Worm (Caenorhabditis elegans): ENCODE measurements around the gene srh-71.

Gene srh-71

DNA sequence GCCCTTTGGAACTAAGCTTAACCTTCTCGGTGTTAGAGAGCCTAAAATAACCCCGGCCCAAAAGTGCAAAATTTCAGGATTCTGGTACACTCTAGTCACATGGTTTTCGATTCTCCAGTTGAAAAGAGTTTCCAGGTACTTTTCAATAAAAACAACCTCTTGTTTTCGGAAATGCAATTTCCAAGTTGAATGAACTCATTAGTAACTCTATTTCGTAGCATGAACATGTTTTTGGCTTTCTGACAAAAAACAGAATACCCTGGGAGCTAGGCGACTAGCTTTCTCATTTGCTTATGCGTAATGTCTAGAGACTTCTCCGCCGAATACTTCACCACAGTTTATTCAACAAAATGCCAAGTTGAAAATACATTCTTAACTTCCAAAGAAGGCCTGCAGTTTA lies at the start of gene srh-71:
Gene srh-71 (plus strand): TSS at position 301 of the 400 bp plus-strand sequence.
- no peak for TF ChIP-seq dao-5 (tag; optimal IDR thresholded peaks at IDR 0.05)
- no peak for TF ChIP-seq W03F9.2 (tag; optimal IDR thresholded peaks at IDR 0.05)
- TF ChIP-seq him-1 (tag; optimal IDR thresholded peaks at IDR 0.05), result no peak

DNA sequence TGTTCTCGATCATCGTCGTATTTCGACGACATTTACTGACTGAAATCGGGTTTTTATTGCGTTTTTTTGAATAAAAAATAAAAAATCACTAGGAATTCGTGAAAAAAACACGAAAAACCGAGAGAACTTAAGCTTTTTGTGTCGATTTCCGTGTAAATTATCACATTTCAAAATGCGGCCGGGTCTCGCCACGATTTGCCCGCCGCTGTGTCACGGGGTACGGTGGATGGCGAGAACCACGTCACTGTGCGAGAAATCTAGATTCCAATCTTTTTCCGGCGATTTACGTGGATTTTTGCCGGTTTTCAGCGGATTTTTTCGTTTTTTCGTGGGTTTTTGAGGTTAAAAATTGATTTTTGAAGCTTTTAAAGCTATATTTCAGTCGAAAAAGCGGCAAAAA lies 46.4 kb upstream of the srh-71 start, which contains the start of gene Y25C1A.8:
Gene Y25C1A.8 (minus strand): TSS at position 45 of the 400 bp plus-strand sequence.
- TF ChIP-seq W03F9.2 (tag; optimal IDR thresholded peaks at IDR 0.05), result peak; percentile 79
- TF ChIP-seq dao-5 (tag; optimal IDR thresholded peaks at IDR 0.05), result no peak
- peak; percentile 70 for TF ChIP-seq him-1 (tag; optimal IDR thresholded peaks at IDR 0.05)

DNA sequence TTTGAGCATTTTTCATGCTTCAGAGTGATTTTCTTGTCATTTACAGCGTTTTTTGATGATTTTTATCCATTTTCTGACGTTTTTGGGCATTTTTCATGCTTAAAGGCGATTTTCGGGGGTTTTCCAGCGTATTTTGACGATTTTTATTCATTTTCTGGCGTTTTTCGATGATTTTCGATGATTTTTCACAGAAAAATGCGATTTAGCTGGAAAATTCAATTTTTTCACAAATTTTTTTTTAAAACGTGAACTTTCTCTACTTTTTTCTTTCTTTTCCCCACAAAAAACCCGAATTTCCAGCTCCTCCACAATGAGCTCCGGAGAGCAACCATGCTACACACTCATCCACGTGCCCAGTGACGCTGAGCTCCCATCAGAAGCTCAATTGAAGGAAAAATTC lies 44.8 kb upstream of the srh-71 start, which contains the start of gene copb-1:
Gene copb-1 (plus strand): TSS at position 301 of the 400 bp plus-strand sequence.
- no peak for TF ChIP-seq him-1 (tag; optimal IDR thresholded peaks at IDR 0.05)
- no peak for TF ChIP-seq W03F9.2 (tag; optimal IDR thresholded peaks at IDR 0.05)
- TF ChIP-seq dao-5 (tag; optimal IDR thresholded peaks at IDR 0.05), result no peak

DNA sequence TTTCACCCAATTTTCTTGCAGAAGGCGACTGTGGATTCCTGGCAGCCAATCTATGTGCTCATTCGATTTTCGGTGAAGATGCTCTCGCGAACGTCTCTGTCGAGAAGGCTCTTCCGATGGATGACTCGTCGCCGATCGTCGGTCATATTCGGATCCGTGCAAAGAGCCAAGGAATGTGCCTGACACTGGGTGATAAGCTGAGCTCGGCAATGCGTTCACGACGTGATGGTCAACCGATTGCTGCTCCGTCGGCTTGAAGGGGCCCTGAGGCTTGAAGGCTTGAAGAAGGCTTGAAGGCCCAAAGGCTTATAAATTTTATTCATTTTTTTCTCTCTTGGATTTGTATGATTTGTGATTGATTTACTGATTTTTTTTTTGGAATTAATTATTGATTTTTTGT lies 36.2 kb upstream of the srh-71 start:
- TF ChIP-seq W03F9.2 (tag; optimal IDR thresholded peaks at IDR 0.05) (no peak), dao-5 (tag; optimal IDR thresholded peaks at IDR 0.05) (no peak), him-1 (tag; optimal IDR thresholded peaks at IDR 0.05) (no peak)

DNA sequence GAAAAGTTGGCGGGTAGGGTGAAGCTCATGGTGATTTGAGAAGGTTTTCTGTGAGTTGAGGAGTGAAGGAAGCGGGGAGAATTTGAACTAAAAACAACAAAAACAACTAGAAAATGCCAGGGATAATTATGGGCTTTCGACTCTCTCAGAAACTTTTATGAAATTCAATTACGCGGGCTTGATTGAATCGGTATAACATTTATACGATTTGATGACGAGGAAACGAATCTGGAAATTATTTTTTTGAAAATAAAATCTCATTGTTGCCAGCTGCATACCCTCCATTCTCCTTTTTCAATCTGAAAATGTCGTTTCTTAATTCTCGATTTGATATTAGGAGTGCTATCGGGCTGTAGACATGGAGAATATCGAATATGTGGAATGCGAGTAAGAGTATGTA lies 32.0 kb upstream of the srh-71 start, which contains the start of gene srg-21:
Gene srg-21 (minus strand): TSS at position 101 of the 400 bp plus-strand sequence.
- no peak for TF ChIP-seq dao-5 (tag; optimal IDR thresholded peaks at IDR 0.05)
- no peak for TF ChIP-seq W03F9.2 (tag; optimal IDR thresholded peaks at IDR 0.05)
- TF ChIP-seq him-1 (tag; optimal IDR thresholded peaks at IDR 0.05), result no peak

DNA sequence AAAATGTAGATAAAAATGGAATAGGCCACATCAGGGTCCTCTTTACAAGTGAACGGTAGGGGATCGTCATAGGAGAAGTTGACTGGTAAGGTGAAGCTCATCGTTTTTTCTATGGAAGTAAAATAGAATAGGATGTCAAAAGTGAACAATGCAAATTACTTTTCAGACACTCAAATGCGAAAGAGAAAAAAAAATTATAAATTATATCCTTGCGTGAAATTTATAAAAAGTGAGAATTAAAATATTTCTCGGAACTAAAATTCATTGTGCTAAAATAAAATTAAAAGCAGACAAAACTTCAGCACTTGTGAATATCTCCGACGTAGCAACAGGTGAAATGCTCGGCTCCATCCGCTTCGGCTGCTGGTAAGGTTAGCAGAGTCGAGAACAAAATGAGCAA lies 30.0 kb upstream of the srh-71 start, which contains the start of gene srg-22:
Gene srg-22 (minus strand): TSS at position 101 of the 400 bp plus-strand sequence.
- TF ChIP-seq W03F9.2 (tag; optimal IDR thresholded peaks at IDR 0.05) (no peak), him-1 (tag; optimal IDR thresholded peaks at IDR 0.05) (no peak), dao-5 (tag; optimal IDR thresholded peaks at IDR 0.05) (no peak)

DNA sequence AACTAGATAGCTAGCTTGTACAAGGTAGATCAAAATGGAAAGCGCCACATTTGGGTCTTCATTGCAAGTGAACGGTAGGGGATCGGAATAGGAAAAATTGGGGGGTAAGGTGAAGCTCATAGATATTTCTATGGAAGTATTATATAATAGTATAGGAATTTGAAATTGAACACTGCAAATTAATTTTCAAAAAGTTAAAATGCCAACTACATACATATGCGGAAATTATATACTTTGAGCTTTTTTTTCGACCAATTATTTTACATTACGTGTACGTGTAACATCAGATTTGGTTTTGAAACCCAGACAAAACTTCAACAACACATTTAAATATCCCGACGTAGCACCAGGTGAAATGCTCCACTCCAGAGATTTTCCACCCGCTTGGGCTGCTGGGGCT lies 27.2 kb upstream of the srh-71 start, which contains the start of gene srg-23:
Gene srg-23 (minus strand): TSS at position 101 of the 400 bp plus-strand sequence.
- TF ChIP-seq W03F9.2 (tag; optimal IDR thresholded peaks at IDR 0.05), result no peak
- TF ChIP-seq him-1 (tag; optimal IDR thresholded peaks at IDR 0.05), result no peak
- no peak for TF ChIP-seq dao-5 (tag; optimal IDR thresholded peaks at IDR 0.05)

DNA sequence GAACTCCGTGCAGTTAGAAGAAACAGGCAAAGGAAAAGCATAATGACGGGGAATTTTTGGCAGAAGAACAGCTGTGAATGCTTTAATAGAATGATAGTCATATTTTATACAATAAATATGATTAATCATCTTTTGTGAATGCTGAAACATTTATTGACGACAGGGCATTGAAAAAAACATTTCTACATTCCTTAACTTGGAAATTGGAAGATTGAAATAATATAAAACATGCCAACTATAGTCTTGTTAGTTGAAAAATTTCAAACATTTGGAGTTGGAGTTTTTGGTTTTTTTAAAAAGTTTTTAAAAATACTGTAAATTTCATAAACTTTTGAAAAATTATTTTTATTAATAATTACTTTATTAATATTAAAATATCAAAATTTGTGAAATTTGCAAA lies 26.4 kb upstream of the srh-71 start, which contains the start of gene Y25C1A.14:
Gene Y25C1A.14 (minus strand): TSS at position 101 of the 400 bp plus-strand sequence.
- no peak for TF ChIP-seq W03F9.2 (tag; optimal IDR thresholded peaks at IDR 0.05)
- TF ChIP-seq dao-5 (tag; optimal IDR thresholded peaks at IDR 0.05), result no peak
- no peak for TF ChIP-seq him-1 (tag; optimal IDR thresholded peaks at IDR 0.05)

DNA sequence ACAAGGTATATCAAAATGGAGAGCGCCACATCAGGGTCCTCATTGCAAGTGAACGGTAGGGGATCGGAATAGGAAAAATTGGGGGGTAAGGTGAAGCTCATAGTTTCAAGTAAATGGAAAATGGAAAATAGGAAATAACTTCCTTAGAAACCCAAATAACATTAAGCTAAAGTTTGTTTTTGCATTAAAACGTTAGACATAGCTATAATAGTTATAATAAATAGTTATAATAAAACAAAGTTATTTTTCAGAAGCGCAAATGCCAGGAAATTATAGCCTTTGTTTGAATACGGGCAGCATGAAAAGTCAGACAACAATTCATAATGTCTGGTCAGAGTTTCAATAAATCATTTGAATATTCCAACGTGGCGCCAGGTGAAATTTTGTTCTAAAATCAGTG lies 22.8 kb upstream of the srh-71 start, which contains the start of gene srg-24:
Gene srg-24 (minus strand): TSS at position 101 of the 400 bp plus-strand sequence.
- TF ChIP-seq dao-5 (tag; optimal IDR thresholded peaks at IDR 0.05), result no peak
- no peak for TF ChIP-seq W03F9.2 (tag; optimal IDR thresholded peaks at IDR 0.05)
- TF ChIP-seq him-1 (tag; optimal IDR thresholded peaks at IDR 0.05), result no peak

DNA sequence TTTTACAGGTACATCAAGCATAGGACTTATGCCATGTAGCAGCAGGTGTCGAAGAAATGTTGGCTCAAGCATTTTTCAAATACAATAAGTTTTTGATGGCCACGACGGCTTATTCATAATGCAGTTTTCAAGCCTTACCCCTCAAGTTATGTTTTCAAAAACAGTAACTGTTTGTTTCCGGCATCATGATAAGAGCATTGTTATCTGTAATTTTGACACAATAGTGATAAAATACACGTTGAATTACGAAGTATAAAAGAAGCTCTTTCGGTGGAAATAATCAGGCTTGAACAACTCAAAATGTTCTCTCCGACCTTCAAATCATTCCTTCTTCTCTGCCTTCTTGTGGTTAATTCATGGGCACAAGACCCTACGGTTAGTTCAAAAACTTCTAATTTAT lies 21.3 kb upstream of the srh-71 start, which contains the start of gene clec-121:
Gene clec-121 (plus strand): TSS at position 301 of the 400 bp plus-strand sequence.
- no peak for TF ChIP-seq W03F9.2 (tag; optimal IDR thresholded peaks at IDR 0.05)
- no peak for TF ChIP-seq him-1 (tag; optimal IDR thresholded peaks at IDR 0.05)
- TF ChIP-seq dao-5 (tag; optimal IDR thresholded peaks at IDR 0.05), result no peak

DNA sequence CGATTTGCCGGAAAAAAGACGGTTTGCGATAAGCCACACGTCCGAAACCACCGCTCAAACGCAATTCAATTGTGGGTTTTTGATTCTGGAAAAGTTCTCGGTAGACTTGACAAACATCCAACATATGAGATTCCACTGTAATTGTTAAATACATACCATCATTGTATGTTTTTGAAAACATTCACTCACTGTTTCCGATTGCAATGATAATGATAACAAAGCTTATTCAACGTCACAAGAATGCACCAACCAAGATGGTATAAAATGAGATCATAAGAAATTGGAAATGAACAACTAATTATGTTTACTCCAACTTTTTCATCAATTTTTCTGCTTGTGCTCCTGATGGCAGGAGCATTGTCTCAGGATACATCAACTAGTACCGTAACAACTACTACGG lies 17.5 kb upstream of the srh-71 start, which contains the start of gene clec-122:
Gene clec-122 (plus strand): TSS at position 301 of the 400 bp plus-strand sequence.
- no peak for TF ChIP-seq W03F9.2 (tag; optimal IDR thresholded peaks at IDR 0.05)
- no peak for TF ChIP-seq him-1 (tag; optimal IDR thresholded peaks at IDR 0.05)
- TF ChIP-seq dao-5 (tag; optimal IDR thresholded peaks at IDR 0.05), result no peak

DNA sequence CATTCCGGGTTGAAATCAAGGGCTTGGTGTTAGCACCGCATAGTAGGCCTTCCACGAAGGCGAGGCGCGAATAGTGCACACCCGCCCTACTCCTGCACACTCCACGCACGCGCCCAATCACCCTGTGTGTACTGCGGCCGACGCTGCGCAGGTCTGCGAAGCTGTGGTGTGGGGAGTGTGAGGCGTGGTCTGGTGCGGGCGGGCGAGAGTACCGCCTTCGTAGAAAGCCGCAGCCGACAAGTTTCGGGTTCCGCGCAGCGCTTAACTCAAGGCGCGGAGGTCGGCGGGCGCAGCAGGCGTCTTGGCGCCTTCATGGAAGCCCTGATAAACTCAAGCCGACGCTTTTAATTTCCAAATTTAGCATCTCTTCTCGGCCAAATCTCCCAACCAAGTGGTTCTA lies 15.2 kb upstream of the srh-71 start:
- TF ChIP-seq W03F9.2 (tag; optimal IDR thresholded peaks at IDR 0.05) (no peak), dao-5 (tag; optimal IDR thresholded peaks at IDR 0.05) (no peak), him-1 (tag; optimal IDR thresholded peaks at IDR 0.05) (no peak)

DNA sequence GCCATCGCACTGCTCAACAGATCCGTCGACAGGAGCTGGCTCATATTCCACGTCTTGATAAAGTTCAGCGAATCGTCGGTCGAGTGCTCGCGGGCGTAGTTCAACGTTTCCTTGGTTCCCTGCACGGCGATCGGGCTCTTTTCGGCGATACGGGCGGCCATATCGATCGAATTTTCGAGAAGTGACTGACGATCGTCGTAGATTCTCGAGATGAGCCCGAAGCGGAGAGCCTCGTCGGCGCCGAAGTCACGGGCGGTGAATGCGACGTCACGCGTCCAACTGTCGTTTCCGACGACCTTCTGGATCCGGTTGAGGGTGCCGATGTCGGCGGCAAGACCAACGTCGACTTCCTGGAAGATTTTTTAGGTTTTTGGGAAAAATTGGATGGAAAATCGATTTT lies 13.8 kb upstream of the srh-71 start:
- TF ChIP-seq W03F9.2 (tag; optimal IDR thresholded peaks at IDR 0.05), result no peak
- no peak for TF ChIP-seq dao-5 (tag; optimal IDR thresholded peaks at IDR 0.05)
- no peak for TF ChIP-seq him-1 (tag; optimal IDR thresholded peaks at IDR 0.05)

DNA sequence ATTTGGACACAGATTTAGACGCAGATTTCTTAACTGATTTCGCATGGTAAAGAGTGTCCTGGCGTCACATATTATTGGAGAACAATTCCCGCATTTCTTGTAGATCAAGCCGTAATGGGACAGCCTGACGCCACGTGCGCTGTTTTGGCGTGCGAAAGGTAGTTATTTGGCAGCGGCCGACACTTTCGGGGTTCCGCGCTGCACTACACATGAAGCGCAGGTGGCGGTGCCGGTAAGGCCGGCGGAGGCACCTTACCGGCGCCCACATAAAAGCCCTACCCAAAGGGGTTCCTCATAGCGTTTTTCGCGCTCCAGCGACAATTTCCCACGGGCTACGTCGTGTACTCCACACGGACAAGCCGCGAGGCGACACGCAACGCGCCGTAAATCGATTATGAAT lies 13.2 kb upstream of the srh-71 start:
- TF ChIP-seq him-1 (tag; optimal IDR thresholded peaks at IDR 0.05), result no peak
- no peak for TF ChIP-seq dao-5 (tag; optimal IDR thresholded peaks at IDR 0.05)
- TF ChIP-seq W03F9.2 (tag; optimal IDR thresholded peaks at IDR 0.05), result no peak

DNA sequence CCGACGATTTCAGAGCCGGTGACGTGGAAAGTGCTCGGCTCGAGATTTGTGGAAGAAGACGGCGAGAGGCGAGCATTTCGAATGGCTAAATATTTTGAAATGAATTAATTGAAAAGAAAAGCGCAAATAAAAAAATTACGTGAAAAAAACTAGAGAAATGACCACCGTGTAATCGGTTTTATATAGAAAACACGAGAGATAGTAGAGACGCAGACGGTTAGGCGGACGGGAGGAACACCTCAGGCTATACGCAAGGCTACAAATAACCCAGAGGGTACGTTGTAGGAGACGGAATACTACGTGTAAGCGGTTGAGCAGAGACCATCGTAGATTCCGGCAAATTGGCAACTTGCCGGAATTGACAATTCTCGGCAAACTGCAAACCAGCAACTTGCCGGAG lies 12.2 kb upstream of the srh-71 start, which contains the start of gene Y25C1A.13:
Gene Y25C1A.13 (minus strand): TSS at position 101 of the 400 bp plus-strand sequence.
- TF ChIP-seq dao-5 (tag; optimal IDR thresholded peaks at IDR 0.05), result no peak
- TF ChIP-seq W03F9.2 (tag; optimal IDR thresholded peaks at IDR 0.05), result no peak
- TF ChIP-seq him-1 (tag; optimal IDR thresholded peaks at IDR 0.05), result no peak
